Worm (Caenorhabditis elegans) whole organism, L1 larva: Measurements from ENCODE around the gene oac-58.

Experiments
- mdl-1 ChIP-seq, 2 experiments: fragments of 150-350 bp; optimal IDR thresholded peaks; 2 replicates each; lab custom pipeline; 2014 to 2017; ENCODE audit warnings: missing biosample characterization in 2 of 2, missing genetic modification characterization in 2 of 2, inconsistent platforms in 1 of 2
- nhr-90 ChIP-seq: sonication (generic microtip); optimal IDR thresholded peaks from 2 replicates; lab custom pipeline; 2016; ENCODE audit warnings: mild to moderate bottlenecking, missing genetic modification characterization, missing compliant biosample characterization; ENCODE audit not compliant: poor library complexity

DNA sequence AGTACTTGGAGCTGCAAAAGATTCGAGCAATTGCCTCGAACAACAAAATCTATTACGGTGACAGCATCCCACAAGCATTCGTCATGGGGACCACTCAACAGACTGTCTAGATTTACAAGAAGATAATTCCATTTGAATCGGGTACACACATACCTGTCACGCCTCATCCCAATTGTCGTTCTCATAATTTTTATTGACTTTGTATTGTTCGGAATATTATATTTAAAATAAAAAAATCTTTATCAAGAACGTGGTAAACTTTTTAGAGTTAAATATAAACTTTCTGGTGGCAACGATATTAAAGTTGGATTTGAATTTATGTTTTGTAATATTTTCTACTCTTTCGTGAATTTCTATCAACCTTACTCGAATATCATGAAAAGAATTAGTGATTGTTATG lies 22.3 kb downstream of the oac-58 start, which contains the start of gene C42C1.9:
- TF ChIP-seq nhr-90 (tag; lab: Kevin White, UChicago) (no peak), mdl-1 (tag; optimal IDR thresholded peaks at IDR 0.05; lab: Kevin White, UChicago) (no peak)
